Worm (Caenorhabditis elegans): ENCODE data around the gene btb-16.
"Not testable (repeated sequence)": the region's sequence is repeated elsewhere in the genome, so short reads cannot be mapped to it uniquely, and the experiment has no call there.

btb-16 gene

DNA sequence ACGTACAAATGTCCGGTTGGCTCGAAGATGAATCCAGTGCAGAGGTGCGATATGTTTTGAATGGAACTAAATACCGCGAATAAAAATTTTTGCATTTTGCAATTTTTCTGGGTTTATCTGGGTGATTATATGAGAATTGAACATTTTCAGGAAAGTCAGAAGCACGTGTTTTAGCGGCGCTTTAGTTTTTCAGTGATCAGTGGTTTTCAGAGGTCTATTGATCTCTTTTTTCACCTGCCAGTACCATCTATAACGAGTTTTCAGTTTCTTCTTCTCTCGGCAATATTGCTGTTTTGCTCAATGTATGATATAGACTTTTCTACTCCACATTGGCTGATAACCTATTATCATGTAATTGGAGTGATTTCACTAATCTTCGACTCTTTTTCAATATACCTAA is 9.6 kb upstream of the btb-16 start, which contains the start of gene sri-63:
Gene sri-63 (plus strand): TSS at position 301 of the 400 bp plus-strand sequence.
- TF ChIP-seq ces-1 (GFP tag; optimal IDR thresholded peaks at IDR 0.05) (no peak), blmp-1 (tag; optimal IDR thresholded peaks at IDR 0.05) (no peak), nhr-12 (tag; optimal IDR thresholded peaks at IDR 0.05) (no peak), zip-8 (tag; optimal IDR thresholded peaks at IDR 0.05) (no peak), lin-32 (GFP tag; optimal IDR thresholded peaks at IDR 0.05) (no peak), elt-1 (tag; optimal IDR thresholded peaks at IDR 0.05; ENCODE audit: borderline replicate concordance, insufficient read depth) (no peak), lin-13 (tag; optimal IDR thresholded peaks at IDR 0.05) (no peak)

- TF ChIP-seq nhr-2, blmp-1, nhr-28 (tag; optimal IDR thresholded peaks at IDR 0.05): not testable (repeated sequence)
Observed at ce11 chrII:3290544-3290943, 6.1 kb upstream of the btb-16 start, which contains the start of gene F39E9.14. F39E9.14 (minus strand) TSS chrII:3290644.

DNA sequence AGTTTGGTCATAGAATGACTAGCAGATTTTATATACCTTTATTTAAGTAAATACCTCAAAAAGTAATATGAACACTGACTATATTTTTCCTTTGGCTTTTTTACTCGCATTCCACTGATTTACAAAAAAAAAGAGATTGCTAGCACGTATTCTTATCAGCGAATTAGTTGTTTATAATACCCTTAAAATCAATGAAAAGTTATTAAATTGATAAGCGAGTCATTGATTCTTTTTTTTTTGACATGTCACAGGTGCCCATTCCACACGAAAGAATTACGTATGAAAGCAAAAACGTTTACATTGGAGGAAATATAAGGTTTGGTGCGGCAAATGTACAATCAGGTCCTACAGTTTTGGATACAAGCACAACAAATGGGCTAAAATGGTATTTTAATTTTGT is 1.5 kb upstream of the btb-16 start, which contains the start of gene btb-17:
Gene btb-17 (plus strand): TSS at position 213 of the 400 bp plus-strand sequence.
- TF ChIP-seq unc-39 (tag; optimal IDR thresholded peaks at IDR 0.05) (no peak), lin-32 (GFP tag; optimal IDR thresholded peaks at IDR 0.05) (no peak), unc-120 (tag; optimal IDR thresholded peaks at IDR 0.05; ENCODE audit: poor library complexity, severe bottlenecking) (no peak), elt-1 (tag; optimal IDR thresholded peaks at IDR 0.05; ENCODE audit: borderline replicate concordance, insufficient read depth) (no peak), ceh-39 (tag; optimal IDR thresholded peaks at IDR 0.05) (no peak), drap-1 (GFP tag; optimal IDR thresholded peaks at IDR 0.05) (no peak), snpc-4 (tag; optimal IDR thresholded peaks at IDR 0.05) (no peak), mep-1 (tag; optimal IDR thresholded peaks at IDR 0.05) (no peak), ceh-83 (GFP tag; optimal IDR thresholded peaks at IDR 0.05) (no peak), ces-1 (GFP tag; optimal IDR thresholded peaks at IDR 0.05) (no peak), nhr-237 (tag; optimal IDR thresholded peaks at IDR 0.05) (no peak), cnd-1 (tag; optimal IDR thresholded peaks at IDR 0.05) (no peak), lin-13 (tag; optimal IDR thresholded peaks at IDR 0.05) (no peak), flh-1 (GFP tag; optimal IDR thresholded peaks at IDR 0.05) (no peak)

ce11 chrII:3297914-3298313 is 1.2 kb downstream of the btb-16 start, which contains the start of gene btb-18:
btb-18 (plus strand) TSS chrII:3298214.
- no peak for TF ChIP-seq tbx-8 (GFP tag; optimal IDR thresholded peaks at IDR 0.05)
- TF ChIP-seq flh-1 (GFP tag; optimal IDR thresholded peaks at IDR 0.05) = no peak
- TF ChIP-seq nhr-76 (tag; optimal IDR thresholded peaks at IDR 0.05) = no peak
- TF ChIP-seq lin-32 (GFP tag; optimal IDR thresholded peaks at IDR 0.05) = no peak
- no peak for TF ChIP-seq ceh-83 (GFP tag; optimal IDR thresholded peaks at IDR 0.05)
- no peak for TF ChIP-seq lin-13 (tag; optimal IDR thresholded peaks at IDR 0.05)
- no peak for TF ChIP-seq lsy-2 (tag; optimal IDR thresholded peaks at IDR 0.05)
- no peak for TF ChIP-seq M03D4.4 (tag; optimal IDR thresholded peaks at IDR 0.05)
- no peak for TF ChIP-seq unc-62 (GFP tag; optimal IDR thresholded peaks at IDR 0.05)
- TF ChIP-seq mep-1 (tag; optimal IDR thresholded peaks at IDR 0.05) = no peak

- TF ChIP-seq ceh-39 (tag; optimal IDR thresholded peaks at IDR 0.05) (no peak), hlh-1 (tag; optimal IDR thresholded peaks at IDR 0.05) (no peak), unc-62 (GFP tag; optimal IDR thresholded peaks at IDR 0.05) (no peak), ces-1 (GFP tag; optimal IDR thresholded peaks at IDR 0.05) (no peak), ceh-43 (GFP tag; optimal IDR thresholded peaks at IDR 0.05) (no peak)
Observed at ce11 chrII:3299457-3299856, 2.8 kb downstream of the btb-16 start, which contains the start of gene btb-22. btb-22 (plus strand) TSS chrII:3299757.

ce11 chrII:3303582-3303981 is 6.9 kb downstream of the btb-16 start:
- TF ChIP-seq unc-120 (tag; optimal IDR thresholded peaks at IDR 0.05; ENCODE audit: poor library complexity, severe bottlenecking) = no peak
- peak; percentile 45 for TF ChIP-seq ces-1 (GFP tag; optimal IDR thresholded peaks at IDR 0.05)
- peak; percentile 21 for TF ChIP-seq pha-4 (tag; optimal IDR thresholded peaks at IDR 0.05)

- peak; percentile 44 for TF ChIP-seq lin-32 (GFP tag; optimal IDR thresholded peaks at IDR 0.05)
- TF ChIP-seq zip-8 (tag; optimal IDR thresholded peaks at IDR 0.05) = peak; percentile 80
- peak; percentile 60 for TF ChIP-seq cnd-1 (tag; optimal IDR thresholded peaks at IDR 0.05)
Observed at ce11 chrII:3309963-3310362, 13.3 kb downstream of the btb-16 start.
